Fruit fly (Drosophila melanogaster) whole organism, wandering third instar larva: ENCODE results near the gene CG7878.

Experiments used
- CG9705 ChIP-seq: fragments of 200-800 bp; sonication (Bioruptor generic); optimal IDR thresholded peaks from 2 replicates; lab custom pipeline; 2018; ENCODE audit warnings: missing biosample characterization, mild to moderate bottlenecking, missing genetic modification characterization
- br ChIP-seq: fragments of 200-800 bp; sonication (Bioruptor generic); optimal IDR thresholded peaks from 2 replicates; lab custom pipeline; 2016; ENCODE audit warnings: missing biosample characterization, missing genetic modification characterization

DNA sequence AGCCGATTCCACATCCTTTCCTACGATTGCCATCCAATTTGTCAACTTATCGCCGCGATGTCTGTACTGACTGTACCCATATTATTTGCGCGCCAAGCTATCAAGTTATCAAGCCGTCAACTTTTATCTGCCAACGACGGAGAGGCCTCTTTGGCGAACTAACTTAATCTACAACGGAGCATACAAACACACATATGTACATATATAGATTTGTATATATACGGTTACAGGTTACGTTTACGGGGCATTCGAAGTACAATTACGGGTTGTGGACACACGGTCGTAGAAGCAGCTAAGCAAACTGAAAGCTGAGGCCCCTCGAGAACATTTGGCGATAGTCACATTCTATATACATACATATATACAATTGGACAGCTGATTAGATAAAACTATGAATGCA, 7.3 kb upstream of the CG7878 start:
- TF ChIP-seq CG9705 (GFP tag; lab: Kevin White, UChicago): no peak
- TF ChIP-seq br: peak; percentile 18
